Worm (Caenorhabditis elegans) whole organism, L3 larva: ENCODE data around the gene glr-6.

Experiments
- aly-2 ChIP-seq: fragments of 150-350 bp; optimal IDR thresholded peaks from 2 replicates; lab custom pipeline; 2014; ENCODE audit warnings: missing biosample characterization, missing genetic modification characterization
- ama-1 ChIP-seq: fragments of 150-350 bp; optimal IDR thresholded peaks from 2 replicates; lab custom pipeline; 2018
- ceh-16 ChIP-seq: sonication (generic microtip); optimal IDR thresholded peaks from 2 replicates; lab custom pipeline; 2017; ENCODE audit warnings: missing biosample characterization, missing genetic modification characterization
- daf-12 ChIP-seq: fragments of 150-350 bp; optimal IDR thresholded peaks from 2 replicates; lab custom pipeline; 2014; ENCODE audit warnings: missing biosample characterization, missing genetic modification reagents, missing genetic modification characterization
- elt-1 ChIP-seq: fragments of 150-350 bp; optimal IDR thresholded peaks from 2 replicates; lab custom pipeline; 2014; ENCODE audit warnings: missing biosample characterization, missing genetic modification characterization
- elt-3 ChIP-seq, 3 experiments: fragments of 150-350 bp in 1 of 3; sonication (generic microtip) in 2 of 3; optimal IDR thresholded peaks; 2 replicates in 2 of 3; 4 replicates in 1 of 3; lab custom pipeline; 2014 to 2017; ENCODE audit warnings: missing biosample characterization in 3 of 3, missing genetic modification characterization in 3 of 3
- fkh-2 ChIP-seq: fragments of 150-350 bp; optimal IDR thresholded peaks from 2 replicates; lab custom pipeline; 2014; ENCODE audit warnings: missing biosample characterization, missing genetic modification reagents, missing genetic modification characterization
- fos-1 ChIP-seq: fragments of 150-350 bp; optimal IDR thresholded peaks from 2 replicates; lab custom pipeline; 2014; ENCODE audit warnings: missing biosample characterization, missing genetic modification characterization
- mml-1 ChIP-seq: fragments of 150-350 bp; sonication (generic microtip); optimal IDR thresholded peaks from 3 replicates; lab custom pipeline; 2014; ENCODE audit warnings: missing biosample characterization, missing genetic modification characterization
- nhr-28 ChIP-seq: fragments of 150-350 bp; optimal IDR thresholded peaks from 2 replicates; lab custom pipeline; 2014; ENCODE audit warnings: missing biosample characterization, missing genetic modification characterization
- pqm-1 ChIP-seq: fragments of 150-350 bp; optimal IDR thresholded peaks from 2 replicates; lab custom pipeline; 2017; ENCODE audit warnings: missing biosample characterization, missing genetic modification characterization, inconsistent platforms
- sea-2 ChIP-seq: fragments of 150-350 bp; sonication (generic microtip); optimal IDR thresholded peaks from 4 replicates; lab custom pipeline; 2014; ENCODE audit warnings: missing biosample characterization, missing genetic modification reagents, missing genetic modification characterization
- tbx-2 ChIP-seq: sonication (generic microtip); optimal IDR thresholded peaks from 2 replicates; lab custom pipeline; 2016; ENCODE audit warnings: mild to moderate bottlenecking, missing genetic modification characterization, missing compliant biosample characterization

- TF ChIP-seq aly-2 (tag; lab: Kevin White, UChicago) (no peak), ceh-16 (tag; lab: Kevin White, UChicago) (no peak), fkh-2 (tag; lab: Kevin White, UChicago) (no peak), ama-1 (lab: Kevin White, UChicago) (no peak), daf-12 (tag; lab: Kevin White, UChicago) (no peak), sea-2 (GFP tag; lab: Kevin White, UChicago) (no peak), tbx-2 (tag; lab: Kevin White, UChicago) (no peak), mml-1 (tag; lab: Kevin White, UChicago) (no peak), fos-1 (tag; lab: Kevin White, UChicago) (no peak), nhr-28 (no peak), elt-1 (tag; lab: Kevin White, UChicago) (no peak), pqm-1 (tag; lab: Kevin White, UChicago) (peak; percentile 48), elt-3 (tag; optimal IDR thresholded peaks at IDR 0.05; lab: Kevin White, UChicago) (no peak)
Observed at ce11 chrX:6790457-6790856, 50.1 kb downstream of the glr-6 start.
